Fruit fly (Drosophila melanogaster) whole organism, embryonic: Measurements from ENCODE around the gene Nse4.

Experiments
- Antp ChIP-seq: fragments of 200-800 bp; sonication (Bioruptor generic); optimal IDR thresholded peaks from 3 replicates; lab custom pipeline; 2016; ENCODE audit warnings: missing biosample characterization, missing genetic modification characterization
- Blimp-1 ChIP-seq: fragments of 200-800 bp; sonication (Bioruptor generic); optimal IDR thresholded peaks from 3 replicates; lab custom pipeline; 2018; ENCODE audit warnings: missing biosample characterization, missing genetic modification characterization, mild to moderate bottlenecking, moderate library complexity, missing genetic modification reagents
- CG10654 ChIP-seq: fragments of 200-800 bp; sonication (Bioruptor generic); optimal IDR thresholded peaks from 2 replicates; lab custom pipeline; 2016; ENCODE audit warnings: missing biosample characterization, missing genetic modification characterization
- CG11560 ChIP-seq: fragments of 200-800 bp; sonication (Bioruptor generic); IDR thresholded peaks from 3 replicates; pipeline ENCODE4 v1.3.6; 2022; ENCODE audit warnings: missing biosample characterization, missing genetic modification characterization
- CG13296 ChIP-seq: fragments of 200-800 bp; sonication (Bioruptor generic); optimal IDR thresholded peaks from 3 replicates; lab custom pipeline; 2018; ENCODE audit warnings: missing biosample characterization, mild to moderate bottlenecking, missing genetic modification characterization
- CG15479 ChIP-seq: fragments of 200-800 bp; sonication (Bioruptor generic); optimal IDR thresholded peaks from 3 replicates; lab custom pipeline; 2019; ENCODE audit warnings: missing biosample characterization, mild to moderate bottlenecking, missing genetic modification characterization, moderate library complexity
- CG15514 ChIP-seq: fragments of 200-800 bp; sonication (Bioruptor generic); optimal IDR thresholded peaks from 3 replicates; lab custom pipeline; 2017; ENCODE audit warnings: missing biosample characterization, missing genetic modification characterization, mild to moderate bottlenecking, moderate library complexity, missing genetic modification reagents
- CG16815 ChIP-seq: fragments of 200-800 bp; sonication (Bioruptor generic); optimal IDR thresholded peaks from 3 replicates; lab custom pipeline; 2017; ENCODE audit warnings: missing biosample characterization, mild to moderate bottlenecking, missing genetic modification characterization
- CG17802 ChIP-seq: fragments of 200-800 bp; sonication (Bioruptor generic); optimal IDR thresholded peaks from 2 replicates; lab custom pipeline; 2018; ENCODE audit warnings: missing biosample characterization, mild to moderate bottlenecking, missing genetic modification characterization, moderate library complexity
- CG2129 ChIP-seq: fragments of 200-800 bp; sonication (Bioruptor generic); IDR thresholded peaks from 2 replicates; pipeline ENCODE4 v1.3.6; 2022; ENCODE audit warnings: missing biosample characterization, missing genetic modification characterization; ENCODE audit not compliant: partially characterized antibody
- CG2199 ChIP-seq: fragments of 200-800 bp; sonication (Bioruptor generic); IDR thresholded peaks from 3 replicates; pipeline ENCODE4 v1.3.6; 2022; ENCODE audit warnings: missing biosample characterization, missing genetic modification characterization
- CG30403 ChIP-seq: fragments of 200-800 bp; sonication (Bioruptor generic); optimal IDR thresholded peaks from 3 replicates; lab custom pipeline; 2016; ENCODE audit warnings: missing biosample characterization, missing genetic modification characterization
- CG31441 ChIP-seq: fragments of 200-800 bp; sonication (Bioruptor generic); IDR thresholded peaks from 2 replicates; pipeline ENCODE4 v1.3.6; 2022; ENCODE audit warnings: missing biosample characterization, missing genetic modification characterization
- CG3407 ChIP-seq: fragments of 200-800 bp; sonication (Bioruptor generic); optimal IDR thresholded peaks from 2 replicates; lab custom pipeline; 2018; ENCODE audit warnings: missing biosample characterization, mild to moderate bottlenecking, missing genetic modification characterization
- CG3847 ChIP-seq: fragments of 200-800 bp; sonication (Bioruptor generic); IDR thresholded peaks from 2 replicates; pipeline ENCODE4 v1.3.6; 2022; ENCODE audit warnings: missing biosample characterization, missing genetic modification characterization
- CG4707 ChIP-seq: fragments of 200-800 bp; sonication (Bioruptor generic); optimal IDR thresholded peaks from 2 replicates; lab custom pipeline; 2018; ENCODE audit warnings: missing biosample characterization, mild to moderate bottlenecking, missing genetic modification characterization, moderate library complexity
- CG5180 ChIP-seq: fragments of 200-800 bp; sonication (Bioruptor generic); optimal IDR thresholded peaks from 3 replicates; lab custom pipeline; 2017; ENCODE audit warnings: missing biosample characterization, missing genetic modification characterization, mild to moderate bottlenecking, moderate library complexity, missing genetic modification reagents
- CG5245 ChIP-seq: fragments of 200-800 bp; sonication (Bioruptor generic); optimal IDR thresholded peaks from 3 replicates; lab custom pipeline; 2016; ENCODE audit warnings: missing biosample characterization, missing genetic modification characterization
- CG7839 ChIP-seq: fragments of 200-800 bp; sonication (Bioruptor generic); optimal IDR thresholded peaks from 3 replicates; lab custom pipeline; 2018; ENCODE audit warnings: missing biosample characterization, mild to moderate bottlenecking, missing genetic modification characterization, moderate library complexity
- CG8765 ChIP-seq: fragments of 200-800 bp; sonication (Bioruptor generic); IDR thresholded peaks from 2 replicates; pipeline ENCODE4 v1.3.6; 2022; ENCODE audit warnings: missing biosample characterization, missing genetic modification characterization
- Chrac-16 ChIP-seq: fragments of 200-800 bp; sonication (Bioruptor generic); optimal IDR thresholded peaks from 3 replicates; lab custom pipeline; 2016; ENCODE audit warnings: missing biosample characterization, missing genetic modification characterization
- CoRest ChIP-seq: fragments of 200-800 bp; sonication (Bioruptor generic); optimal IDR thresholded peaks from 3 replicates; lab custom pipeline; 2018; ENCODE audit warnings: missing biosample characterization, mild to moderate bottlenecking, missing genetic modification characterization, moderate library complexity
- Dip3 ChIP-seq: fragments of 200-800 bp; sonication (Bioruptor generic); optimal IDR thresholded peaks from 3 replicates; lab custom pipeline; 2016; ENCODE audit warnings: missing biosample characterization, missing genetic modification characterization
- Elba2 ChIP-seq: fragments of 200-800 bp; sonication (Bioruptor generic); optimal IDR thresholded peaks from 3 replicates; lab custom pipeline; 2016; ENCODE audit warnings: missing biosample characterization, missing genetic modification characterization
- Gsc ChIP-seq: fragments of 200-800 bp; sonication (Bioruptor generic); IDR thresholded peaks from 2 replicates; pipeline ENCODE4 v1.3.6; 2022; ENCODE audit warnings: missing biosample characterization, missing genetic modification characterization
- H15 ChIP-seq: fragments of 200-800 bp; sonication (Bioruptor generic); IDR thresholded peaks from 3 replicates; pipeline ENCODE4 v1.3.6; 2022; ENCODE audit warnings: missing biosample characterization, missing genetic modification characterization
- HLH4C ChIP-seq: fragments of 200-800 bp; sonication (Bioruptor generic); IDR thresholded peaks from 3 replicates; pipeline ENCODE4 v1.3.6; 2022; ENCODE audit warnings: missing biosample characterization, missing genetic modification characterization; ENCODE audit not compliant: partially characterized antibody
- HLH54F ChIP-seq: fragments of 200-800 bp; sonication (Bioruptor generic); optimal IDR thresholded peaks from 3 replicates; lab custom pipeline; 2016; ENCODE audit warnings: missing biosample characterization, missing genetic modification characterization
- HLHmδ ChIP-seq: fragments of 200-800 bp; sonication (Bioruptor generic); optimal IDR thresholded peaks from 2 replicates; lab custom pipeline; 2018; ENCODE audit warnings: missing biosample characterization, mild to moderate bottlenecking, missing genetic modification characterization, moderate library complexity
- NK7.1 ChIP-seq: fragments of 200-800 bp; sonication (Bioruptor generic); optimal IDR thresholded peaks from 3 replicates; lab custom pipeline; 2016; ENCODE audit warnings: missing biosample characterization, missing genetic modification characterization
- Neu2 ChIP-seq: fragments of 200-800 bp; sonication (Bioruptor generic); optimal IDR thresholded peaks from 3 replicates; lab custom pipeline; 2016; ENCODE audit warnings: missing biosample characterization, missing genetic modification characterization, borderline replicate concordance
- Nf-YC ChIP-seq: fragments of 200-800 bp; optimal IDR thresholded peaks from 3 replicates; lab custom pipeline; 2019; ENCODE audit warnings: missing biosample characterization, mild to moderate bottlenecking, missing genetic modification characterization, moderate library complexity
- TFAM ChIP-seq: fragments of 200-800 bp; sonication (Bioruptor generic); optimal IDR thresholded peaks from 2 replicates; lab custom pipeline; 2017; ENCODE audit warnings: missing biosample characterization, missing genetic modification characterization, inconsistent platforms
- Xbp1 ChIP-seq: fragments of 200-800 bp; sonication (Bioruptor generic); optimal IDR thresholded peaks from 3 replicates; lab custom pipeline; 2016; ENCODE audit warnings: missing biosample characterization, mild to moderate bottlenecking, missing genetic modification characterization
- ap ChIP-seq: fragments of 200-800 bp; sonication (Bioruptor generic); IDR thresholded peaks from 2 replicates; pipeline ENCODE4 v1.3.6; 2022; ENCODE audit warnings: missing biosample characterization, missing genetic modification characterization
- ci ChIP-seq: fragments of 200-800 bp; sonication (Bioruptor generic); IDR thresholded peaks from 3 replicates; pipeline ENCODE4 v1.3.6; 2022; ENCODE audit warnings: missing biosample characterization, missing genetic modification characterization
- crc ChIP-seq: fragments of 200-800 bp; sonication (Bioruptor generic); optimal IDR thresholded peaks from 2 replicates; lab custom pipeline; 2016; ENCODE audit warnings: missing biosample characterization, missing genetic modification characterization
- croc ChIP-seq: fragments of 200-800 bp; sonication (Bioruptor generic); conservative IDR thresholded peaks from 3 replicates; pipeline ENCODE4 v1.3.6; 2022; ENCODE audit warnings: missing biosample characterization, missing genetic modification characterization
- disco-r ChIP-seq: fragments of 200-800 bp; sonication (Bioruptor generic); optimal IDR thresholded peaks from 2 replicates; lab custom pipeline; 2016; ENCODE audit warnings: missing biosample characterization, missing genetic modification characterization
- emc ChIP-seq: fragments of 200-800 bp; sonication (Bioruptor generic); optimal IDR thresholded peaks from 2 replicates; lab custom pipeline; 2016; ENCODE audit warnings: missing biosample characterization, missing genetic modification characterization
- fd96Cb ChIP-seq: fragments of 200-800 bp; sonication (Bioruptor generic); optimal IDR thresholded peaks from 2 replicates; lab custom pipeline; 2018; ENCODE audit warnings: missing biosample characterization, mild to moderate bottlenecking, missing genetic modification characterization, moderate library complexity
- gfzf ChIP-seq: fragments of 200-800 bp; sonication (Bioruptor generic); optimal IDR thresholded peaks from 2 replicates; lab custom pipeline; 2016; ENCODE audit warnings: missing biosample characterization, mild to moderate bottlenecking, missing genetic modification characterization, moderate library complexity
- jigr1 ChIP-seq: fragments of 200-800 bp; sonication (Bioruptor generic); IDR thresholded peaks from 3 replicates; pipeline ENCODE4 v1.3.6; 2022; ENCODE audit warnings: missing biosample characterization, missing genetic modification characterization
- knrl ChIP-seq: fragments of 200-800 bp; sonication (Bioruptor generic); IDR thresholded peaks from 3 replicates; pipeline ENCODE4 v1.3.6; 2022; ENCODE audit warnings: missing biosample characterization, missing genetic modification characterization; ENCODE audit not compliant: partially characterized antibody
- onecut ChIP-seq: fragments of 200-800 bp; sonication (Bioruptor generic); IDR thresholded peaks from 2 replicates; pipeline ENCODE4 v1.3.6; 2022; ENCODE audit warnings: missing biosample characterization, missing genetic modification characterization
- repo ChIP-seq: fragments of 200-800 bp; sonication (Bioruptor generic); optimal IDR thresholded peaks from 2 replicates; lab custom pipeline; 2016; ENCODE audit warnings: missing biosample characterization, missing genetic modification characterization
- slou ChIP-seq: fragments of 200-800 bp; sonication (Bioruptor generic); optimal IDR thresholded peaks from 3 replicates; lab custom pipeline; 2016; ENCODE audit warnings: missing biosample characterization, missing genetic modification characterization
- ssp ChIP-seq: fragments of 200-800 bp; sonication (Bioruptor generic); IDR thresholded peaks from 2 replicates; pipeline ENCODE4 v1.3.6; 2022; ENCODE audit warnings: missing biosample characterization, missing genetic modification characterization
- unpg ChIP-seq: fragments of 200-800 bp; sonication (Bioruptor generic); optimal IDR thresholded peaks from 3 replicates; lab custom pipeline; 2018; ENCODE audit warnings: missing biosample characterization, mild to moderate bottlenecking, missing genetic modification characterization, moderate library complexity

Gene Nse4

DNA sequence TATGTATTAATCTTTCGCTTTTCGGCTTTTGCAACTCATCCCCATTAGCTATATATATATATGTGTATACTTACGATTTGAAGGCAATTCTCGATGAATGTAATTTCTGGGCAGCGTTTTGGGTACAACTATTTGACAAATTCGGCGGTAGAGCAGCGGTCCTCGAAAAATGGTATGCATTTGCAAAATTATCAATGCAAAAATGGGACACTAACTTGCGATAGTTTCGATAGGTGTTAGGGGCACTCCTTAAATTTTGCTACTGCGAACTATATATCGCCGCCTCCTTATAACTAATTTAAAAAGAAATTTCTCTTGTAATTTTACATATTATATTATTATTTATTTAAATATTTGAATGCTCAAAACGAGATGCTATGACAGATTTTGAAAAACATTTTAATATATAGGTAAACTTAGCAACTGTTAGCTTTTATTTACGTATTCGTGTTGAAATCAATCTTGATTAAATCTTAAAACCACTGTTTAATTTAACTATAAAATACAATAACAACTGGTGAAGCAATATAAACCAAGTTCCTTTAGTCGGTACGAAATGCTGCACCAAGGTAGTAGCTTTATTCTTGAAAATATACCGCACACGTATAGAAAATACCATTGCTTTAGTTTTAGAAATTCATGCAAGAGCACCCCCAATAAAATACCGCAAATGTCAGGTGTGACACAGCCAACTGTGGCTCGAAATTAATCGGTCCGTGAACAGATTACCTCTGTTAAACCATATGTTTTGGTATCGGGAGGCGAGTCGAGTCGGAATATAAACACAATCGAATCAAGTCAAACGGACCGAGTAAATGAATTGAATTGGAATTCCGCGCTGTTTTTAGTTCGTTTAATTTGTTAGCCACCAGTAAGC is 25.8 kb upstream of the Nse4 start, which contains the start of the genes CG5355 and Klp31E (continued):
- TF ChIP-seq CG16815 = peak; percentile 64
- TF ChIP-seq knrl (GFP tag; lab: Robert Waterston, UW) = peak; percentile 67; the same call in 2 of the 3 replicates
- TF ChIP-seq Antp (GFP tag; lab: Kevin White, UChicago) = peak; percentile 40
- TF ChIP-seq CG15514 (GFP tag; lab: Kevin White, UChicago) = peak; percentile 39
- TF ChIP-seq Elba2 (GFP tag; lab: Kevin White, UChicago) = no peak
- TF ChIP-seq emc (GFP tag; lab: Kevin White, UChicago) = no peak
- no peak for TF ChIP-seq Blimp-1 (GFP tag; lab: Kevin White, UChicago)
- no peak for TF ChIP-seq onecut
- no peak for TF ChIP-seq CG3407 (GFP tag; lab: Kevin White, UChicago)
- TF ChIP-seq ci (GFP tag; lab: Robert Waterston, UW) = peak; percentile 59; the same call in 2 of the 3 replicates
- TF ChIP-seq HLH54F (GFP tag; lab: Kevin White, UChicago) = peak; percentile 49
- peak; percentile 23 for TF ChIP-seq gfzf (GFP tag; lab: Kevin White, UChicago)
- TF ChIP-seq Xbp1 (GFP tag; lab: Kevin White, UChicago) = peak; percentile 71
- TF ChIP-seq slou (GFP tag; lab: Kevin White, UChicago) = peak; percentile 12
- TF ChIP-seq CG30403 (GFP tag; lab: Kevin White, UChicago) = peak; percentile 79
- TF ChIP-seq Dip3 (GFP tag; lab: Kevin White, UChicago) = peak; percentile 46
- TF ChIP-seq CG10654 (GFP tag; lab: Kevin White, UChicago) = peak; percentile 61
- no peak for TF ChIP-seq TFAM (GFP tag; lab: Kevin White, UChicago)
- no peak for TF ChIP-seq CG8765 (GFP tag; lab: Robert Waterston, UW)
- TF ChIP-seq NK7.1 = peak; percentile 20
- TF ChIP-seq fd96Cb (tag; lab: Kevin White, UChicago) = peak; percentile 64
- TF ChIP-seq CG31441 (GFP tag; lab: Robert Waterston, UW) = no peak
- no peak; the same call in 1 of the 2 replicates for TF ChIP-seq CG2129
- no peak for TF ChIP-seq CG15479 (GFP tag; lab: Kevin White, UChicago)
- no peak; the same call in 1 of the 2 replicates for TF ChIP-seq CG3847 (GFP tag; lab: Robert Waterston, UW)
- TF ChIP-seq CG17802 (tag; lab: Kevin White, UChicago) = peak; percentile 94
- peak; percentile 48 for TF ChIP-seq unpg (GFP tag; lab: Kevin White, UChicago)
- TF ChIP-seq Nf-YC (tag; lab: Kevin White, UChicago) = peak; percentile 76
- no peak for TF ChIP-seq HLHmδ (GFP tag; lab: Kevin White, UChicago)
- 0 out of 3 replicates have a peak, but pooled peaks have one; percentile 24 for TF ChIP-seq CG2199 (GFP tag; lab: Robert Waterston, UW)
- no peak for TF ChIP-seq jigr1 (GFP tag; lab: Robert Waterston, UW)
- TF ChIP-seq CG11560 = no peak
- peak; percentile 74 for TF ChIP-seq CG7839 (tag; lab: Kevin White, UChicago)
- peak; percentile 61 for TF ChIP-seq CG13296 (GFP tag; lab: Kevin White, UChicago)
- peak; percentile 66 for TF ChIP-seq Chrac-16
- TF ChIP-seq CG5245 = no peak
- no peak for TF ChIP-seq repo (GFP tag; lab: Kevin White, UChicago)
- no peak for TF ChIP-seq CG4707 (GFP tag; lab: Kevin White, UChicago)
- no peak for TF ChIP-seq Gsc (GFP tag; lab: Robert Waterston, UW)
- TF ChIP-seq croc (GFP tag; lab: Robert Waterston, UW) = peak; percentile 38
- peak; percentile 74 for TF ChIP-seq ssp (GFP tag; lab: Robert Waterston, UW)
- peak; percentile 5 for TF ChIP-seq disco-r (GFP tag; lab: Kevin White, UChicago)
- no peak for TF ChIP-seq ap
- peak; percentile 87 for TF ChIP-seq Neu2 (GFP tag; lab: Kevin White, UChicago)
- TF ChIP-seq CG5180 (GFP tag; lab: Kevin White, UChicago) = no peak
- TF ChIP-seq H15 (GFP tag; lab: Robert Waterston, UW) = no peak
- TF ChIP-seq CoRest = peak; percentile 89
- TF ChIP-seq crc (GFP tag; lab: Kevin White, UChicago) = no peak
- peak; percentile 65 for TF ChIP-seq HLH4C (GFP tag; lab: Robert Waterston, UW)
